Worm (Caenorhabditis elegans): ENCODE results near the gene spig-6.

The spig-6 gene

DNA sequence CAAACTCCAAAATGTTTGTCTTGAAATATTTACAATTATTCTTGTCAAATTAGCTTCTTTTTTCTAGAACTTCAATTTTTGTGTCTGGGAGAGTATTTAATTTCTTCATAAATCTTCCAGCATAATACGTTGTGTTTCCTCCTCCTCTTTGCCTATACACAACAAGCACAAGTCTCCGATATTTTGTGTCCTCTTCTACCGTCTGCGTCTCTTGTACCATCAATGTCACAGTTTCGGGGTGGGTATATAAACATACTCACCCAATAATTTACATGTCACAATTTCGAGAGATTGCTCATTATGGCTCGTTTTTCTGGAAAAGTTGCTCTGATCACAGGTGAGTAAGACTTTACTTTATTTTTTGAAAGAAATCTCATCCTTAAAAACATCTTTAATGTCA, 43.8 kb upstream of the spig-6 start, which contains the start of gene F26D2.15:
Gene F26D2.15 (plus strand): TSS at position 301 of the 400 bp plus-strand sequence.
- TF ChIP-seq nhr-27 (tag; optimal IDR thresholded peaks at IDR 0.05): no peak
- no peak for TF ChIP-seq attf-6 (GFP tag; IDR thresholded peaks at IDR 0.05)
- TF ChIP-seq pbrm-1 (GFP tag; IDR thresholded peaks at IDR 0.05): no peak
- TF ChIP-seq lin-26 (GFP tag; IDR thresholded peaks at IDR 0.05): no peak
- no peak for TF ChIP-seq ceh-27 (GFP tag; optimal IDR thresholded peaks at IDR 0.05)
- no peak for TF ChIP-seq ceh-79 (tag; optimal IDR thresholded peaks at IDR 0.05)
- TF ChIP-seq ceh-91 (GFP tag; IDR thresholded peaks at IDR 0.05): no peak
- no peak for TF ChIP-seq cebp-1 (GFP tag; IDR thresholded peaks at IDR 0.05)
- no peak for TF ChIP-seq cebp-1 (tag; optimal IDR thresholded peaks at IDR 0.05)

DNA sequence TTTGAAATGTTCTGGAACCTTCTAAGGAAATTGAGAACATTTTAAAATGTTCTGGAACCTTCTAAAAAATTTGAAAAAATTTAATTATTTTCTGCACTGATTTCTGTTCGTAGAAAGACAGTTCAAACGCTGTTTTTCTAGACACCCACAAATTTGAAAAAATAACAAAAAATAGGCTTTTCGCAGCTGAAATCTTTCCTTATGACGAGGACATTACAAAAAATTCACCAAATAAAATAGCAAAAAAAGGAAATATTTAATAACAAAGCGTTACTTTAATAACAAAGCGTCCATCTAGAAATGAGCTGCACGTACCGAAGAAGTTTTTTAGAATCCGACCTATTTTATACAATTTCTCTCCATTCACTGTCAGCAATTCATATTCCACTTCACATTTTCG, 37.8 kb upstream of the spig-6 start, which contains the start of gene srh-141:
Gene srh-141 (plus strand): TSS at position 301 of the 400 bp plus-strand sequence.
- TF ChIP-seq C17E4.6 (GFP tag; IDR thresholded peaks at IDR 0.05) (no peak), madf-3 (GFP tag; IDR thresholded peaks at IDR 0.05) (no peak), ceh-40 (GFP tag; IDR thresholded peaks at IDR 0.05) (no peak), sptf-2 (GFP tag; optimal IDR thresholded peaks at IDR 0.05) (no peak), ztf-18 (tag; optimal IDR thresholded peaks at IDR 0.05) (no peak), ztf-28 (GFP tag; IDR thresholded peaks at IDR 0.05) (no peak), F39B2.1 (GFP tag; IDR thresholded peaks at IDR 0.05) (no peak), sea-2 (GFP tag; IDR thresholded peaks at IDR 0.05) (no peak), rcor-1 (GFP tag; IDR thresholded peaks at IDR 0.05) (no peak), him-1 (tag; optimal IDR thresholded peaks at IDR 0.05) (no peak), ccch-3 (GFP tag; optimal IDR thresholded peaks at IDR 0.05) (no peak), atf-7 (tag; optimal IDR thresholded peaks at IDR 0.05) (no peak), Y95B8A.8 (GFP tag; IDR thresholded peaks at IDR 0.05) (no peak), nfya-2 (GFP tag; IDR thresholded peaks at IDR 0.05) (no peak), egl-18 (GFP tag; IDR thresholded peaks at IDR 0.05) (no peak), cebp-1 (GFP tag; IDR thresholded peaks at IDR 0.05) (no peak), cebp-1 (tag; optimal IDR thresholded peaks at IDR 0.05) (no peak), lin-54 (GFP tag; optimal IDR thresholded peaks at IDR 0.05) (no peak), Y56A3A.18 (GFP tag; IDR thresholded peaks at IDR 0.05) (no peak), mxl-1 (tag; optimal IDR thresholded peaks at IDR 0.05) (no peak)

DNA sequence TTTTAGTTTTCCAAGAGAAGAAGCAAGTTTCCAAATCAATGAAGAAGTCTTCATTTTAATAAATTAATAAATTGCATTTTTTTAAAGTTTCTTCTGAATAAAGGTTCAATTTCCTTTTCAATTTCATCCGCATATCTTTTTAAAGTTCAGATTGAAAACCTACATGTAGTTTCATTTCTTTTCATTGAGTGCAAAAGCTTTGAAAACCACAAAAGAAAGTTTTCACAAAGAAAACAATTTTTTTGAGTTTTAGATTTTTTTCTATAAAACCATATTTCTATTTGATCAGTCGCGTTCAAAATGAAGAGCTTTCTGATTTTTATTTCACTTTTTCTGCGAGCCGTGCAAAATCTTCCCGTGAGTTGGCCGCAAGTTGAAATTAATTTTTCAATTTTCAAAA, 35.7 kb upstream of the spig-6 start, which contains the start of gene T08G3.6:
Gene T08G3.6 (plus strand): TSS at position 301 of the 400 bp plus-strand sequence.
- no peak for TF ChIP-seq snpc-1.3 (tag; optimal IDR thresholded peaks at IDR 0.05; ENCODE audit: insufficient read depth)
- TF ChIP-seq tbx-9 (tag; optimal IDR thresholded peaks at IDR 0.05; ENCODE audit: borderline replicate concordance): no peak
- no peak for TF ChIP-seq mes-4 (tag; optimal IDR thresholded peaks at IDR 0.05)
- TF ChIP-seq rpc-1 (optimal IDR thresholded peaks at IDR 0.05): no peak
- TF ChIP-seq rpc-1 (tag; optimal IDR thresholded peaks at IDR 0.05): no peak

DNA sequence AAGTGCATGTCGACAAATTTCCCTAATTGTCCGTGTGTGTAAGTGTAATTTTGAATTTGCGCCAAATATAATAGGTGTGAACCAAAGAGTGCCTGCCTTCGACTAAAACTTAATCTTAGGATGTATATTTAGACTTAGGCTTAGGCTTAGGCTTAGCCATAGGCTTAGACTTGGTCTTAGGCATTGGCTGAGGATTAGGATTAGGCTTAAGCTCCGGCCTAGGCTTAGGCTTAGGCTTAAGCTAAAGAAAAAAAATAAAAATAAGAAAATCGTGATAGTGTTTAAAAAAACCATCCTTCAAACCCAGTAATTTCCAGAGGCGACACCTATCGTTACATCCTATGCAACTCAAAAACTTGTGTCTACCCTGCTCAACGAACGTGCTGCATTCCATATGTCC, 35.2 kb upstream of the spig-6 start:
- no peak for TF ChIP-seq dpff-1 (tag; optimal IDR thresholded peaks at IDR 0.05)
- no peak for TF ChIP-seq nhr-80 (tag; optimal IDR thresholded peaks at IDR 0.05)
- TF ChIP-seq K11D2.4 (GFP tag; IDR thresholded peaks at IDR 0.05): no peak
- TF ChIP-seq nhr-179 (tag; optimal IDR thresholded peaks at IDR 0.05): no peak
- TF ChIP-seq K12H6.12 (tag; optimal IDR thresholded peaks at IDR 0.05): no peak
- TF ChIP-seq B0336.3 (GFP tag; IDR thresholded peaks at IDR 0.05): no peak
- no peak for TF ChIP-seq repo-1 (tag; optimal IDR thresholded peaks at IDR 0.05)
- no peak for TF ChIP-seq ceh-58 (GFP tag; IDR thresholded peaks at IDR 0.05)

Data from whole organism, young adult.